Worm (Caenorhabditis elegans) whole organism, young adult: ENCODE data around the gene ttr-16.

ENCODE experiments used
- F22D6.2 ChIP-seq: sonication (generic microtip); optimal IDR thresholded peaks from 2 replicates; lab custom pipeline; 2016; ENCODE audit warnings: mild to moderate bottlenecking, missing genetic modification characterization, missing compliant biosample characterization
- F57C9.4 ChIP-seq: sonication (generic microtip); optimal IDR thresholded peaks from 2 replicates; lab custom pipeline; 2017; ENCODE audit warnings: mild to moderate bottlenecking, missing genetic modification characterization, missing compliant biosample characterization
- K11D2.4 ChIP-seq: fragments of 200-800 bp; sonication (Bioruptor generic); IDR thresholded peaks from 2 replicates; pipeline ENCODE4 v1.3.6; 2022; ENCODE audit warnings: missing genetic modification reagents, missing genetic modification characterization, missing compliant biosample characterization
- akir-1 ChIP-seq: fragments of 200-800 bp; sonication (Bioruptor generic); optimal IDR thresholded peaks from 2 replicates; lab custom pipeline; 2018; ENCODE audit warnings: mild to moderate bottlenecking, missing genetic modification characterization, moderate library complexity, missing compliant biosample characterization
- ama-1 ChIP-seq, 3 experiments: fragments of 150-350 bp in 1 of 3; sonication (generic microtip) in 2 of 3; optimal IDR thresholded peaks; 2 replicates each; lab custom pipeline; 2014 to 2018; ENCODE audit warnings: missing biosample characterization in 2 of 3, missing genetic modification characterization in 2 of 3, missing genetic modification reagents in 2 of 3
- bed-1 ChIP-seq: fragments of 200-800 bp; sonication (Bioruptor generic); IDR thresholded peaks from 2 replicates; pipeline ENCODE4 v1.3.6; 2022; ENCODE audit warnings: missing genetic modification reagents, missing genetic modification characterization, missing compliant biosample characterization
- hmg-20 ChIP-seq: fragments of 200-800 bp; sonication (Bioruptor generic); IDR thresholded peaks from 2 replicates; pipeline ENCODE4 v1.3.6; 2022; ENCODE audit warnings: missing genetic modification reagents, missing genetic modification characterization, missing compliant biosample characterization
- nfya-1 ChIP-seq: sonication (generic microtip); optimal IDR thresholded peaks from 2 replicates; lab custom pipeline; 2017; ENCODE audit warnings: antibody characterized with exemption, missing compliant biosample characterization, missing genetic modification characterization, borderline replicate concordance; ENCODE audit not compliant: insufficient read depth
- nhr-90 ChIP-seq: sonication (generic microtip); optimal IDR thresholded peaks from 2 replicates; lab custom pipeline; 2016; ENCODE audit warnings: missing genotype, mild to moderate bottlenecking, missing genetic modification characterization, missing compliant biosample characterization
- rec-8 ChIP-seq, 2 experiments: sonication (generic microtip); optimal IDR thresholded peaks; 2 replicates each; lab custom pipeline; 2016; ENCODE audit warnings: mild to moderate bottlenecking in 2 of 2, missing genetic modification characterization in 2 of 2, missing genetic modification reagents in 2 of 2, missing genotype in 2 of 2, missing biosample characterization in 1 of 2, missing compliant biosample characterization in 1 of 2, moderate library complexity in 1 of 2
- sptf-2 ChIP-seq: fragments of 200-800 bp; sonication (Bioruptor generic); optimal IDR thresholded peaks from 2 replicates; lab custom pipeline; 2018; ENCODE audit warnings: mild to moderate bottlenecking, missing genetic modification characterization, missing compliant biosample characterization

- no peak for TF ChIP-seq K11D2.4
- no peak for TF ChIP-seq F22D6.2 (tag; lab: Kevin White, UChicago)
- no peak for TF ChIP-seq nhr-90 (tag; lab: Kevin White, UChicago)
- TF ChIP-seq nfya-1 (tag; lab: Kevin White, UChicago): no peak
- TF ChIP-seq hmg-20: no peak
- TF ChIP-seq ama-1 (optimal IDR thresholded peaks at IDR 0.05; lab: Kevin White, UChicago): no peak
- TF ChIP-seq ama-1 (GFP tag; optimal IDR thresholded peaks at IDR 0.05; lab: Kevin White, UChicago): no peak
- no peak for TF ChIP-seq akir-1
- no peak for TF ChIP-seq bed-1 (GFP tag; lab: Robert Waterston, UW)
- no peak for TF ChIP-seq F57C9.4
- no peak for TF ChIP-seq sptf-2 (GFP tag; lab: Kevin White, UChicago)
- no peak for TF ChIP-seq rec-8 (tag; optimal IDR thresholded peaks at IDR 0.05; lab: Kevin White, UChicago)
These were observed 32.3 kb downstream of the ttr-16 start for ce11 chrIV:11031640-11032039.
